Worm (Caenorhabditis elegans): ENCODE measurements around the gene C53A5.9.

- no peak for TF ChIP-seq nfya-1 (tag; optimal IDR thresholded peaks at IDR 0.05)
- TF ChIP-seq ceh-48 (tag; optimal IDR thresholded peaks at IDR 0.05), result no peak
- TF ChIP-seq nhr-11 (tag; optimal IDR thresholded peaks at IDR 0.05), result no peak
- no peak for TF ChIP-seq che-1 (tag; optimal IDR thresholded peaks at IDR 0.05)
- TF ChIP-seq C08G9.2 (tag; optimal IDR thresholded peaks at IDR 0.05), result no peak
- TF ChIP-seq F13H6.1 (tag; optimal IDR thresholded peaks at IDR 0.05), result no peak
- no peak for TF ChIP-seq ceh-24 (tag; optimal IDR thresholded peaks at IDR 0.05)
- no peak for TF ChIP-seq fkh-10 (GFP tag; optimal IDR thresholded peaks at IDR 0.05)
- no peak for TF ChIP-seq elt-4 (tag; optimal IDR thresholded peaks at IDR 0.05)
- no peak for TF ChIP-seq unc-55 (GFP tag; optimal IDR thresholded peaks at IDR 0.05)
- no peak for TF ChIP-seq ceh-19 (GFP tag; optimal IDR thresholded peaks at IDR 0.05)
These were observed 16.5 kb downstream of the C53A5.9 start for ce11 chrV:14542138-14542537.

Measured in whole organism, late embryonic.